Worm (Caenorhabditis elegans) whole organism, L4 larva: ENCODE data around the gene Y37D8A.3.

ENCODE experiments used
- dpl-1 ChIP-seq: fragments of 150-350 bp; optimal IDR thresholded peaks from 2 replicates; lab custom pipeline; 2014; ENCODE audit warnings: missing biosample characterization, missing genetic modification reagents, missing genetic modification characterization
- mdl-1 ChIP-seq, 2 experiments: fragments of 150-350 bp in 1 of 2; sonication (generic microtip) in 1 of 2; optimal IDR thresholded peaks; 2 replicates each; lab custom pipeline; 2014 to 2017; ENCODE audit warnings: missing biosample characterization in 2 of 2, missing genetic modification characterization in 2 of 2
- mes-2 ChIP-seq: sonication (generic microtip); optimal IDR thresholded peaks from 2 replicates; lab custom pipeline; 2016; ENCODE audit warnings: missing genotype, mild to moderate bottlenecking, missing genetic modification characterization, missing compliant biosample characterization; ENCODE audit not compliant: poor library complexity, severe bottlenecking
- pqm-1 ChIP-seq: sonication (generic microtip); optimal IDR thresholded peaks from 2 replicates; lab custom pipeline; 2017; ENCODE audit warnings: missing biosample characterization, missing genetic modification characterization
- zip-11 ChIP-seq: fragments of 200-800 bp; sonication (Bioruptor generic); IDR thresholded peaks from 2 replicates; pipeline ENCODE4 v1.3.6; 2022; ENCODE audit warnings: missing genetic modification characterization, missing compliant biosample characterization

DNA sequence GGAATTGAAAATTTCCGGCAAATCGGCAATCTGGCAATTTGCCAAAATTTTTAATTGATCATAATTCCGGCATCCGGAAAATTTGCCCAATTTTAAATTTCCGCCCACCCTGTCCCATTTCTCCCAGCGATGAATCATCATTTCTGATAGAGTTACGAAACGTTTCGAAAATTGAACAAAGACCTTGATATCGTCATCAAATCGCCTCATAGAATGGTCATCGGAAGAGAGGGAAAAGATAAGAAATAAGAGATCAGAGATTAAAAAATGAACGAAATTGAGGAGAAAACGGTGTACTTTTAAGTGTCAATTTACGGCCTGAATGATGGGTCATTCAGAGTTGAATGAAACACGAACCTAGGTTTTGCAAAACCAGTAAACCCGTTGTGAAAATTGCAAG lies 18.5 kb downstream of the Y37D8A.3 start:
- TF ChIP-seq pqm-1 (tag; lab: Kevin White, UChicago), result no peak
- TF ChIP-seq mdl-1 (tag; optimal IDR thresholded peaks at IDR 0.05; lab: Kevin White, UChicago), result no peak
- TF ChIP-seq zip-11 (GFP tag; lab: Robert Waterston, UW), result no peak
- TF ChIP-seq mes-2 (tag; lab: Kevin White, UChicago), result no peak
- TF ChIP-seq dpl-1, result peak; percentile 3
